Fruit fly (Drosophila melanogaster): ENCODE results near the gene CG15638.

Gene CG15638

DNA sequence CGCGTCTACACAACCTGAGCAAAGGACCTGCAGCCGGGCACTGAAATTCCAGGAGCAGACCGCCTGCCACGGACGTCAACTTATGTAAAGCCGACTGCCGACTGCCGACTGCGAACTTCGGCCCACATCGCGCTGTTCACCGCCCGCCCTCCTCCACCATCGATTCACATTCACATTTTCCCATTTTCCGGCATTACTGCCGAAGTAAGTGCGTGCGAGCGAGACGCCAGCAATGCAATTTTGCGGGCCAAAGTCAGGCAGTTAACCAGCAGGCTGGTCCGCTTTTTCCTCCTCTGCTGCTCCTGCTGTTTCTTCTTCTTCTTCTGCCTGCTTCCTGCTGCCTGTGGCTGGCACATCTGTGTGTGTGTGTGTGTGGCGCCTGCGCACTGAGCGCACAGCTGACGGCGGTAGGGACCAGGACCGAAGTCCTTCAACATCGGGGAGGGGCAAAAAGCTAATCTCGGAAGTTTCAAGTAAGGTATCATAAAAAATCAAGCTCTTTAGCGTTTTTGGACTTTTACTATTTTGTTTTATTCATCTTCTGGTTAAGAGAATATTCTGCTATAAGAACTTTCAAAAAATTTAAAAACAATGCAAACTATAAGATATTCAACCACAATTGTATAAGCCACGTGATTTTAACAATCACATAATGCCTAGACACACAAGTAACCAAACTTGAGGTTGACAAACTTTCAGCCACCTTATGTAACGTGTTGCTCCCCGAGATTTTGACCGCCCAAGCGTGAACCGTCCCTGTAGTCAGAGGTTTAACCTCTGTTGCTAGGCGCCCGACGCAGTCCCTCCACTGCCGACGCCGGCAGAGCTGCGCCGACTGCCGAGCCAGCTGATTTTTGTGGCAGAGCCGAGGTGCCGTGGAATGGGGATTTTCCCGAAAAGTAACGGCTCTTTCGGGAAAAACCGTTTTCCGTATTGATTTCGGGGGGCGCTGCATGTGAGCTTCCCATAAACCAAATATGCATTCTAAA, 12.5 kb upstream of the CG15638 start:
- TF ChIP-seq Sin3A (optimal IDR thresholded peaks at IDR 0.05) (no peak), Myc (optimal IDR thresholded peaks at IDR 0.05) (no peak), h (optimal IDR thresholded peaks at IDR 0.05) (no peak), insv (optimal IDR thresholded peaks at IDR 0.05) (no peak)

DNA sequence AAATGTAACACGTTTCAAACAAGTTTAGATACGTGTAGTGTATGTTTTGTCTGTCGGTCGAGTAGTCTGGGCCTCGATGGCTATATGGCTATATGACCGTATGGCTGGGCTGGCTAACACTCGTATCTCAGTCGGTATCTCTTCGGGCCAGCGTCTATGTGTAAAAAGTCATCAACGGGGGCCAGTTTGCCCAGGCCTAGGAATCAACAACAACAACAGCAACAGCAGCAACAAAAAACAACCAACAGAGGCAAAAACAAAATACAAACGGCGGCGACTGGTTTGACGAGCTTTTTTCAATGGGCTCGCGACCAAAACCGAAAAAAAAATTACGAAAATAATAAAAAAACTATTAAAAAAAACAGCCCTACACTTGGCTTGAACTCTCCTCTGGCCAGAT, 10.1 kb upstream of the CG15638 start:
- no peak for TF ChIP-seq insv (optimal IDR thresholded peaks at IDR 0.05)
- TF ChIP-seq psq (optimal IDR thresholded peaks at IDR 0.05), result no peak
- TF ChIP-seq ttk (optimal IDR thresholded peaks at IDR 0.05), result no peak
- TF ChIP-seq Myc (optimal IDR thresholded peaks at IDR 0.05), result no peak
- TF ChIP-seq Sin3A (optimal IDR thresholded peaks at IDR 0.05), result no peak
- TF ChIP-seq h (optimal IDR thresholded peaks at IDR 0.05), result no peak

DNA sequence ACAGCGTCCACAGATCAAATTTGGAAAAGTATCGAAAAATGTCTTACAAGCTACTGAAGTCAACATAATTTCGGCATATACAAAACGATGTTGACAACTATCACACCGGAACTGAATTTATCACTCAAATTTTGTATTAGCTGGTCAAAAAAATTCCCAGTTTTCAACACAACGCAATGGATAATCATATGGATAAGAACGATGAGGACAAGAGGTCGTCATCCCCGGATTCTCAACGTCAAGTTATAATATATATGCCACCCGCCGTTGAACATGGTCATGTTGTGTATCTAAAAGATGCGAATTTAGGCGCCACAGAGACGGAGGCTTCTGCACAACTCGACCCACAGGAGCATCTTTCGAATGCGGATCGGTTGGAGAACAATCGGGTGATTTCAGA, 6.9 kb upstream of the CG15638 start, which contains the start of gene CG9263:
CG9263 (minus strand) TSS at position 101 of the 400 bp plus-strand sequence.
- TF ChIP-seq h (optimal IDR thresholded peaks at IDR 0.05) (no peak), ttk (optimal IDR thresholded peaks at IDR 0.05) (no peak), Sin3A (optimal IDR thresholded peaks at IDR 0.05) (no peak), psq (optimal IDR thresholded peaks at IDR 0.05) (no peak), insv (optimal IDR thresholded peaks at IDR 0.05) (no peak), Myc (optimal IDR thresholded peaks at IDR 0.05) (no peak)

- TF ChIP-seq Sin3A (optimal IDR thresholded peaks at IDR 0.05) (no peak), psq (optimal IDR thresholded peaks at IDR 0.05) (no peak), h (optimal IDR thresholded peaks at IDR 0.05) (no peak), ttk (optimal IDR thresholded peaks at IDR 0.05) (no peak), insv (optimal IDR thresholded peaks at IDR 0.05) (no peak), Myc (optimal IDR thresholded peaks at IDR 0.05) (no peak)
Observed at dm6 chr2L:13541968-13542367, 6.4 kb upstream of the CG15638 start, which contains the start of gene CG16853. TSS of gene CG16853 (plus strand) at chr2L:13542268.

DNA sequence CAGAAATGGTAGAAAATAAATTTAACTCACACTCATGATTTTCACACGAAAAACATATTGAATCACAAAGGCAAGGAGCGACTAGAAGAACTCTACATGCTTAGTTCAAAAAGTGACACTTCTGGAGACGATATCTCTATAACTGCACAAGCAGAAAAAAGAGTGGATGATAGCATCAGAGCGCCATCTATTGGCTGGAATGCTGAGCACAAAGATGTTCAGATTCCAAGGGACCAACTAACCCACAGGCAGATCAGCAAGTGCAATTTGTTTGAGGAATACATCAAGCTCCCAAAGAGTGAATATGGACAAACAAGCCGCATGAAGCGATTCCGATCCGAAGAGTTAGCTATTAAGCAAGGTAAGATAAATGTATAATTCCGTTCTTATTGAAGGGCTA, 5.1 kb upstream of the CG15638 start, which contains the start of gene CG16852:
CG16852 (plus strand) TSS at position 48 of the 400 bp plus-strand sequence.
- TF ChIP-seq psq (optimal IDR thresholded peaks at IDR 0.05) (no peak), Myc (optimal IDR thresholded peaks at IDR 0.05) (no peak), h (optimal IDR thresholded peaks at IDR 0.05) (no peak), Sin3A (optimal IDR thresholded peaks at IDR 0.05) (no peak), ttk (optimal IDR thresholded peaks at IDR 0.05) (no peak), insv (optimal IDR thresholded peaks at IDR 0.05) (no peak)

DNA sequence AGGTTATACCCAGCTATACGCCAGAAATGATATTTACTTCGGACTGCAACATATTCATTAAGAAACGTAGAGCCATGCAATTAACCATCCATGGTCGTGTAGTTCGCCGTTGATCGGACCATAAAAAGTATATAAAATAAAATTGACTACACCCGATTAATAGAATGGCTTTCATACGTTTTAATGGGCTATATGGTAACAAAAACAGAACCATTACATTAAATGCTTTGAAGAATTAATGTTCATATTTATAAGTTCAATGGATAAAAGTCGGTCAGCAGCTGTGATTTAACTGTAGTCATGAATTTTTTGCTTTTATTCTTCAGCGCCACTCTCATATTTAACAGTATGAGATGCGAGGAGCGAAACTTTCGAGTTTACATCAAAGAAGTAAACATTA, 3.1 kb downstream of the CG15638 start, which contains the start of gene CG33645:
CG33645 (plus strand) TSS at position 301 of the 400 bp plus-strand sequence.
- TF ChIP-seq ttk (optimal IDR thresholded peaks at IDR 0.05) (no peak), Sin3A (optimal IDR thresholded peaks at IDR 0.05) (no peak), h (optimal IDR thresholded peaks at IDR 0.05) (no peak), Myc (optimal IDR thresholded peaks at IDR 0.05) (no peak), insv (optimal IDR thresholded peaks at IDR 0.05) (no peak), psq (optimal IDR thresholded peaks at IDR 0.05) (no peak)

dm6 chr2L:13531785-13532184, 3.8 kb downstream of the CG15638 start, which contains the start of gene CG33644:
TSS of gene CG33644 (plus strand) at chr2L:13532085.
- TF ChIP-seq h (optimal IDR thresholded peaks at IDR 0.05) (no peak), psq (optimal IDR thresholded peaks at IDR 0.05) (no peak), Sin3A (optimal IDR thresholded peaks at IDR 0.05) (no peak)

dm6 chr2L:13530774-13531173, 4.8 kb downstream of the CG15638 start, which contains the start of gene CG33643:
TSS of gene CG33643 (plus strand) at chr2L:13531074.
- TF ChIP-seq h (optimal IDR thresholded peaks at IDR 0.05) (no peak), insv (optimal IDR thresholded peaks at IDR 0.05) (no peak), psq (optimal IDR thresholded peaks at IDR 0.05) (no peak), ttk (optimal IDR thresholded peaks at IDR 0.05) (no peak), Sin3A (optimal IDR thresholded peaks at IDR 0.05) (no peak)

- TF ChIP-seq ttk (optimal IDR thresholded peaks at IDR 0.05) (no peak), h (optimal IDR thresholded peaks at IDR 0.05) (no peak), Sin3A (optimal IDR thresholded peaks at IDR 0.05) (no peak), psq (optimal IDR thresholded peaks at IDR 0.05) (no peak), insv (optimal IDR thresholded peaks at IDR 0.05) (no peak), Myc (optimal IDR thresholded peaks at IDR 0.05) (no peak)
Observed at dm6 chr2L:13529675-13530074, 5.9 kb downstream of the CG15638 start, which contains the start of gene CG33642. TSS of gene CG33642 (plus strand) at chr2L:13529975.

DNA sequence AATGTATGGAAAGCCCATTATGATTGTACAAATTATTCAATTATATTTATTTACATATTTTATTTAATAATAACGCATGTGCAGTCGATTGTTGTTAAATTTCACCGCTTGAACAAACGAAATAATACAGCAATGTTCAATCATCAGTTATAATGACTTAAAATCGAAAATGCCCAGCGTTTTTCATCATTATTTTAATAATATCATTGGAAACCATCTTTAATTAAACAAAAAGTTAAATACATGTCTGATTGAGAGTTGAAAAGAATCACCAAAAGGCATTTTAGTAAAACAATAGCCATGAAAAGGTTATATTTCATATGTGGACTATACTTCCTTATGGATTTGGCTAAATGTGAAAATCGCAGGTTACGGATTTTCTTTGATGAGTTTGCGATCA, 6.8 kb downstream of the CG15638 start, which contains the start of gene CG33641:
CG33641 (plus strand) TSS at position 301 of the 400 bp plus-strand sequence.
- TF ChIP-seq ttk (optimal IDR thresholded peaks at IDR 0.05) (no peak), Myc (optimal IDR thresholded peaks at IDR 0.05) (no peak), insv (optimal IDR thresholded peaks at IDR 0.05) (no peak), h (optimal IDR thresholded peaks at IDR 0.05) (no peak), psq (optimal IDR thresholded peaks at IDR 0.05) (no peak), Sin3A (optimal IDR thresholded peaks at IDR 0.05) (no peak)

DNA sequence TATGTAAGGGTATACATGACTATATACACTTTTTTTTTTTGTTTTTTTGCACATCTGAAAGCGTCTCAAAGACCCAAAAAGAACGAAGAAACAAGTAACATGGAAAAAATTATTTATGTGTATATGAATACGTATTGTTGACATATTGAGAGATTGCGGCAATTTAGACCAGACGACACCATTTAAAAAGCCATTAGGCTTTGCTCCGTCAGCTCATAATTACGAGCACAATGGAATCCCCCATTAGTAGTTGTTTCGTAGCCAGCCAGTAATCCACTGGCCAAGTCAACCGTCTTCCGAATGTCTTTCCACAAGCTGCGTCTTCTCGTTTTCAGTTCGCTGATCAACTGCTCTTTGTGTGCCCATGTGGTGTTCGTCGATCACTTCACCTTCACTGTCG, 8.0 kb downstream of the CG15638 start, which contains the start of gene CG33640:
CG33640 (plus strand) TSS at position 301 of the 400 bp plus-strand sequence.
- no peak for TF ChIP-seq insv (optimal IDR thresholded peaks at IDR 0.05)
- TF ChIP-seq Myc (optimal IDR thresholded peaks at IDR 0.05), result no peak
- TF ChIP-seq Sin3A (optimal IDR thresholded peaks at IDR 0.05), result no peak
- no peak for TF ChIP-seq psq (optimal IDR thresholded peaks at IDR 0.05)
- TF ChIP-seq ttk (optimal IDR thresholded peaks at IDR 0.05), result no peak
- TF ChIP-seq h (optimal IDR thresholded peaks at IDR 0.05), result no peak

dm6 chr2L:13521807-13522206, 13.8 kb downstream of the CG15638 start:
- TF ChIP-seq ttk (optimal IDR thresholded peaks at IDR 0.05), result no peak
- no peak for TF ChIP-seq psq (optimal IDR thresholded peaks at IDR 0.05)
- TF ChIP-seq insv (optimal IDR thresholded peaks at IDR 0.05), result no peak
- TF ChIP-seq Sin3A (optimal IDR thresholded peaks at IDR 0.05), result no peak
- TF ChIP-seq h (optimal IDR thresholded peaks at IDR 0.05), result no peak
- TF ChIP-seq Myc (optimal IDR thresholded peaks at IDR 0.05), result no peak

Measured in Kc167 (cell line).